Worm (Caenorhabditis elegans): ENCODE measurements around the gene pkg-2.

Gene pkg-2

ce11 chrIV:8527598-8528012 lies 6.9 kb downstream of the pkg-2 start (continued):
- TF ChIP-seq lin-35 (GFP tag; optimal IDR thresholded peaks at IDR 0.05) (peak; percentile 15 to 82), egl-13 (tag; optimal IDR thresholded peaks at IDR 0.05) (peak; percentile 2), mdl-1 (tag; optimal IDR thresholded peaks at IDR 0.05) (peak in 1 of 2 experiments; percentile 95), ceh-63 (GFP tag; optimal IDR thresholded peaks at IDR 0.05) (no peak), fkh-4 (tag; optimal IDR thresholded peaks at IDR 0.05; ENCODE audit: borderline replicate concordance) (no peak), sup-37 (GFP tag; optimal IDR thresholded peaks at IDR 0.05) (peak; percentile 26), rnt-1 (tag; optimal IDR thresholded peaks at IDR 0.05) (peak; percentile 28), ces-1 (GFP tag; optimal IDR thresholded peaks at IDR 0.05) (no peak), egl-27 (tag; optimal IDR thresholded peaks at IDR 0.05) (peak; percentile 28 to 57), nhr-20 (tag; optimal IDR thresholded peaks at IDR 0.05) (peak; percentile 98), tbx-2 (tag; optimal IDR thresholded peaks at IDR 0.05) (peak; percentile 90), snpc-4 (tag; optimal IDR thresholded peaks at IDR 0.05) (peak; percentile 30), snu-23 (GFP tag; optimal IDR thresholded peaks at IDR 0.05) (peak; percentile 84), hlh-4 (tag; optimal IDR thresholded peaks at IDR 0.05) (no peak), C34B4.2 (tag; optimal IDR thresholded peaks at IDR 0.05) (no peak), efl-1 (optimal IDR thresholded peaks at IDR 0.05) (peak; percentile 21 to 52), efl-1 (GFP tag; optimal IDR thresholded peaks at IDR 0.05 in 1 of 2) (peak in 1 of 2 experiments; percentile 95), unc-86 (tag; optimal IDR thresholded peaks at IDR 0.05) (no peak), ama-1 (optimal IDR thresholded peaks at IDR 0.05) (no peak), xbp-1 (tag; optimal IDR thresholded peaks at IDR 0.05) (peak; percentile 63), lin-13 (GFP tag; optimal IDR thresholded peaks at IDR 0.05) (peak; percentile 44), lin-15B (tag; optimal IDR thresholded peaks at IDR 0.05) (no peak), nhr-90 (tag; optimal IDR thresholded peaks at IDR 0.05; ENCODE audit: poor library complexity) (peak; percentile 93), sox-4 (tag; optimal IDR thresholded peaks at IDR 0.05) (peak; percentile 6), lin-39 (tag; optimal IDR thresholded peaks at IDR 0.05) (no peak), nhr-76 (tag; optimal IDR thresholded peaks at IDR 0.05) (no peak), ceh-88 (GFP tag; IDR thresholded peaks at IDR 0.05) (no peak), lsy-2 (tag; optimal IDR thresholded peaks at IDR 0.05) (peak; percentile 60 to 84), hlh-17 (GFP tag; optimal IDR thresholded peaks at IDR 0.05; ENCODE audit: borderline replicate concordance) (no peak), mef-2 (tag; optimal IDR thresholded peaks at IDR 0.05) (peak; percentile 69), sptf-1 (tag; optimal IDR thresholded peaks at IDR 0.05) (no peak), elt-2 (tag; optimal IDR thresholded peaks at IDR 0.05) (peak; percentile 100), F16B12.6 (tag; optimal IDR thresholded peaks at IDR 0.05) (no peak), aha-1 (tag; optimal IDR thresholded peaks at IDR 0.05) (no peak), fkh-10 (GFP tag; optimal IDR thresholded peaks at IDR 0.05) (no peak)

- TF ChIP-seq grh-1 (GFP tag; IDR thresholded peaks at IDR 0.05) (peak; percentile 39; the same call in 1 of the 2 replicates), unc-130 (tag; optimal IDR thresholded peaks at IDR 0.05) (peak; percentile 72), nhr-90 (tag; optimal IDR thresholded peaks at IDR 0.05; ENCODE audit: poor library complexity) (peak; percentile 62), snu-23 (GFP tag; optimal IDR thresholded peaks at IDR 0.05) (peak; percentile 11), efl-1 (optimal IDR thresholded peaks at IDR 0.05) (no peak), efl-1 (GFP tag; optimal IDR thresholded peaks at IDR 0.05 in 1 of 2) (peak in 1 of 2 experiments; percentile 94), nhr-20 (tag; optimal IDR thresholded peaks at IDR 0.05) (peak; percentile 72), ztf-4 (tag; optimal IDR thresholded peaks at IDR 0.05) (peak; percentile 32), nhr-12 (tag; optimal IDR thresholded peaks at IDR 0.05) (no peak), jun-1 (tag; optimal IDR thresholded peaks at IDR 0.05) (peak; percentile 31), egl-13 (tag; optimal IDR thresholded peaks at IDR 0.05) (no peak), vab-15 (tag; optimal IDR thresholded peaks at IDR 0.05) (no peak), nhr-71 (tag; optimal IDR thresholded peaks at IDR 0.05) (peak; percentile 55), nhr-19 (GFP tag; conservative IDR thresholded peaks at IDR 0.05) (peak; percentile 63), elt-2 (tag; optimal IDR thresholded peaks at IDR 0.05) (peak; percentile 89), hlh-17 (GFP tag; optimal IDR thresholded peaks at IDR 0.05; ENCODE audit: borderline replicate concordance) (no peak), lin-35 (GFP tag; optimal IDR thresholded peaks at IDR 0.05) (peak in 1 of 2 experiments; percentile 46), mdl-1 (tag; optimal IDR thresholded peaks at IDR 0.05) (peak in 1 of 2 experiments; percentile 87), blmp-1 (tag; optimal IDR thresholded peaks at IDR 0.05) (peak; percentile 75), nhr-85 (tag) (peak; percentile 5), skn-1 (tag; optimal IDR thresholded peaks at IDR 0.05) (no peak), elt-3 (tag; optimal IDR thresholded peaks at IDR 0.05) (peak in 3 of 6 experiments; percentile 29 to 76 (median 68)), lin-14 (GFP tag; optimal IDR thresholded peaks at IDR 0.05) (peak; percentile 65), nhr-47 (tag; optimal IDR thresholded peaks at IDR 0.05) (peak; percentile 1)
Observed at ce11 chrIV:8528345-8528744, 7.7 kb downstream of the pkg-2 start.

All from whole organism, L1 larva.